Fruit fly (Drosophila melanogaster): ENCODE measurements around the gene MED30.
A peak's percentile ranks its signal among the peaks of the same experiment; 100 is the strongest.

The MED30 gene

DNA sequence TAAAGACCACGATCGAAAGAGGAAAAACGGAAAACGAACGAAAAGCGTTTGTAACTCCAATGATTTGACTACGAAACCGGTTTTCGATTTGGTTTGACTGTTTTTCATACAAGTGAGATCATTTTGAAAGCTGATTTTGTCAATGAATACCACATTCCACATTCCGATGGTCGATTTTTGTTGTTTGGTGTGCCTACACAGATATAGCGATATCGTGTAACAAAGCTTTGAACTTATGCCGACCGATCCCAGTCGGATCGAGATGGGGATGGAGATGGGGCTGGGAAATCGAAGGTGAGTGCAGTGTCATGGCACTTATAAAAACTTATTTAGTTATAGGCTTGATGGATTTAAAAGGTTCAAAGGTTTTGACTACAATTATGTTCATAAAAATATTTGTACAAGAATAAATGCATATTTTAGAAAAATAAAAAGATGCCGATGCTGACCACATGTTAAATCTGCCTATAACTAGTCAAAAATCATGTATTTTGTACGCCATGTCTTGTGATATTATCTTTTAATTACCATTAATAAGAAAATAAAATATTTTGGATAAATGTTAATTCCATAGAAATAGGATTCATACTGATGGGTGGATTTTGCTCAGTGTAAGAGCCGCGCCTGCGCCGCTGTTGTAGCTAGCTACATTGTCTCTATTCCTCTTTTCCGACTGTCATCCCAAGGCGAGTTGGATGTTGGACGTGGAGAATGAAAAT, 11.6 kb downstream of the MED30 start (continued):
- TF ChIP-seq Hr4 (GFP tag; optimal IDR thresholded peaks at IDR 0.05), result peak; percentile 73
- no peak for TF ChIP-seq CG6792 (GFP tag; optimal IDR thresholded peaks at IDR 0.05)
- peak in 1 of 2 experiments; percentile 56 for TF ChIP-seq salr (GFP tag; optimal IDR thresholded peaks at IDR 0.05)
- no peak for TF ChIP-seq Sox102F (GFP tag; optimal IDR thresholded peaks at IDR 0.05)

DNA sequence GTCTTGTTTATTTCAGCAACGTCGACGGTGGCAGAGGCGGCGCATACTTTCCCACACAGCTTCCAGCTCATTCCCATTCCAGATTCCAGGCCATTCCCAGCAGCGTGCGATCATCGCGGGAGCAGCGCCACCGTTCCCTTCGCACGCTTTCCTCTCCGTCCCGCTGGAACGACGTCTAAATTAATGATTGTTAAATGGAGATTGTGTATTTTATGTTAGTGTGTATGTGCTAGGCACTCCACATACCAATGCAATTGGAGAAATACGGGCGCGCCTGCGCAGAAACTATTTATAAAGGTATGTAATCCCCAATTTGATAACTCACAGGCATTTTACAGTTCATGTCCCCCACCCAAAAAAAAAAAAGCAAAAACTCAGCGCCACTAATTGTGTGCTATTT, 12.5 kb downstream of the MED30 start:
- TF ChIP-seq Eip78C (GFP tag) (no peak), CG3919 (GFP tag; optimal IDR thresholded peaks at IDR 0.05) (no peak), Hr4 (GFP tag; optimal IDR thresholded peaks at IDR 0.05) (no peak), CG8119 (GFP tag; IDR thresholded peaks at IDR 0.05) (0 out of 3 replicates have a peak, but pooled peaks have one; percentile 23), dsx (GFP tag; optimal IDR thresholded peaks at IDR 0.05; ENCODE audit: poor library complexity, severe bottlenecking) (no peak), eg (GFP tag; IDR thresholded peaks at IDR 0.05) (0 out of 3 replicates have a peak, but pooled peaks have one; percentile 38)

DNA sequence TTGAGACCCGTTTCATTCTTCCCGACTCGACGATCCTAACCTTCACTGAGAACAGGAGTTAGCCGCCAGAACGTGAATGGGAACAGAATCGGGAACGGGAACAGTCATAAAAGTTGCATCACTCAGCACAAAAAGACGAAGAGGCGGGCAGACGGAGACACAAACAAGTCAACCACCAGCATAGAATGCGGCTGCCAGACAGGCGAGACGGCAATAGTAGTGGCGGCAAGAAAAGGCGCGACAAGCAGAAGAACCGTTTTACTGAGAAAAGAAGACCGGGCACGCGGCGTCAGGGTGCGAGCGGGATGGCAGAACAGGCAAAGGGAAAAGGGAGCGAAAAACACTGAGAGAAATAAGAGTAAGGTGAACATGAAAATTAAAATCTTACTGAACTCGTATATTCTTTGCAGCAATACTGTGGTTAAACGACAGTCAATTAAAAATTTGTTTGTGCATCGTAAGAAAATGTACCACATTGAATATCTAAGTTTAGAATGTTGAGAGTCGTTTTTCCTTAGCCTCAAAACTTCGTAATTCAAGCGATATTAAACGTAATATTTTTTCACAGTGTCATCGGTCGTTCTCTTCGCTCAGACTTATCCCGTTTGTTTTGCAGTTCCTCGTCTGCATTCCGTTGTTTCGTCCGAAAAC, 13.4 kb downstream of the MED30 start:
- TF ChIP-seq Hr38 (GFP tag; optimal IDR thresholded peaks at IDR 0.05) (no peak), dac (GFP tag; optimal IDR thresholded peaks at IDR 0.05) (peak; percentile 76), acj6 (GFP tag; optimal IDR thresholded peaks at IDR 0.05) (peak; percentile 95), CG4318 (GFP tag; optimal IDR thresholded peaks at IDR 0.05) (peak; percentile 75), Hr39 (GFP tag; optimal IDR thresholded peaks at IDR 0.05) (peak; percentile 95), dsx (GFP tag; optimal IDR thresholded peaks at IDR 0.05; ENCODE audit: poor library complexity, severe bottlenecking) (peak; percentile 88), CG6854 (GFP tag; optimal IDR thresholded peaks at IDR 0.05) (peak; percentile 87), Smox (GFP tag; optimal IDR thresholded peaks at IDR 0.05) (peak; percentile 94), achi (GFP tag; optimal IDR thresholded peaks at IDR 0.05) (peak; percentile 92), pdm3 (GFP tag; optimal IDR thresholded peaks at IDR 0.05) (peak; percentile 93), CG3919 (GFP tag; optimal IDR thresholded peaks at IDR 0.05) (peak; percentile 95), Eip75B (GFP tag; optimal IDR thresholded peaks at IDR 0.05) (peak; percentile 93), Sox102F (GFP tag; optimal IDR thresholded peaks at IDR 0.05) (peak; percentile 94), CG31627 (GFP tag; optimal IDR thresholded peaks at IDR 0.05) (peak; percentile 95), CG6276 (GFP tag; optimal IDR thresholded peaks at IDR 0.05) (peak; percentile 82), CG8119 (GFP tag; IDR thresholded peaks at IDR 0.05) (peak; percentile 86), CG11762 (GFP tag; optimal IDR thresholded peaks at IDR 0.05; ENCODE audit: insufficient read depth) (peak; percentile 92), OdsH (GFP tag; optimal IDR thresholded peaks at IDR 0.05) (peak; percentile 95), Gug (GFP tag; IDR thresholded peaks at IDR 0.05) (peak; percentile 77), CG11902 (GFP tag; optimal IDR thresholded peaks at IDR 0.05) (peak; percentile 87), CG34406 (GFP tag; optimal IDR thresholded peaks at IDR 0.05) (peak; percentile 90), Sox15 (GFP tag; optimal IDR thresholded peaks at IDR 0.05) (peak; percentile 87), Eip78C (GFP tag) (peak; percentile 98), CG7368 (GFP tag; optimal IDR thresholded peaks at IDR 0.05) (peak; percentile 91), CG3032 (tag; optimal IDR thresholded peaks at IDR 0.05) (peak; percentile 92), spab (GFP tag; optimal IDR thresholded peaks at IDR 0.05) (peak; percentile 89), Sox14 (GFP tag; optimal IDR thresholded peaks at IDR 0.05) (peak; percentile 95), ss (GFP tag; optimal IDR thresholded peaks at IDR 0.05) (peak; percentile 89 to 91), esn (GFP tag; optimal IDR thresholded peaks at IDR 0.05) (peak; percentile 97), topi (GFP tag; optimal IDR thresholded peaks at IDR 0.05) (peak; percentile 95), vri (GFP tag; optimal IDR thresholded peaks at IDR 0.05) (peak; percentile 94), CG10669 (GFP tag; optimal IDR thresholded peaks at IDR 0.05) (peak; percentile 91), svp (GFP tag) (peak; percentile 98), fd59A (GFP tag; optimal IDR thresholded peaks at IDR 0.05) (peak; percentile 92), CG15336 (GFP tag; IDR thresholded peaks at IDR 0.05) (peak; percentile 87), Blimp-1 (GFP tag; optimal IDR thresholded peaks at IDR 0.05) (peak; percentile 80), CG6808 (GFP tag; optimal IDR thresholded peaks at IDR 0.05) (peak; percentile 92), fkh (GFP tag; optimal IDR thresholded peaks at IDR 0.05) (peak; percentile 23), net (GFP tag; optimal IDR thresholded peaks at IDR 0.05) (peak; percentile 90), salr (GFP tag; optimal IDR thresholded peaks at IDR 0.05) (peak; percentile 89), CG6163 (GFP tag; IDR thresholded peaks at IDR 0.05) (peak; percentile 92)

Measured in whole organism, prepupa.